Worm (Caenorhabditis elegans) whole organism, L3 larva: ENCODE data around the gene C47A4.3.

ENCODE experiments used
- R02D3.7 ChIP-seq: fragments of 150-350 bp; optimal IDR thresholded peaks from 2 replicates; lab custom pipeline; 2014; ENCODE audit warnings: missing biosample characterization, missing genetic modification characterization
- ZK546.5 ChIP-seq: sonication (generic microtip); optimal IDR thresholded peaks from 2 replicates; lab custom pipeline; 2017; ENCODE audit warnings: missing biosample characterization, missing genetic modification characterization
- aly-2 ChIP-seq: fragments of 150-350 bp; optimal IDR thresholded peaks from 2 replicates; lab custom pipeline; 2014; ENCODE audit warnings: missing biosample characterization, missing genetic modification characterization
- ama-1 ChIP-seq: fragments of 150-350 bp; optimal IDR thresholded peaks from 2 replicates; lab custom pipeline; 2018
- ceh-16 ChIP-seq: sonication (generic microtip); optimal IDR thresholded peaks from 2 replicates; lab custom pipeline; 2017; ENCODE audit warnings: missing biosample characterization, missing genetic modification characterization
- ceh-28 ChIP-seq: fragments of 150-350 bp; optimal IDR thresholded peaks from 2 replicates; lab custom pipeline; 2014; ENCODE audit warnings: missing biosample characterization, missing genetic modification reagents, missing genetic modification characterization
- ceh-82 ChIP-seq: fragments of 150-350 bp; optimal IDR thresholded peaks from 2 replicates; lab custom pipeline; 2014; ENCODE audit warnings: missing biosample characterization, missing genetic modification characterization
- ceh-9 ChIP-seq: sonication (generic microtip); optimal IDR thresholded peaks from 2 replicates; lab custom pipeline; 2018; ENCODE audit warnings: missing biosample characterization, missing genetic modification characterization
- daf-12 ChIP-seq: fragments of 150-350 bp; optimal IDR thresholded peaks from 2 replicates; lab custom pipeline; 2014; ENCODE audit warnings: missing biosample characterization, missing genetic modification reagents, missing genetic modification characterization
- egl-27 ChIP-seq: sonication (generic microtip); optimal IDR thresholded peaks from 4 replicates; lab custom pipeline; 2017; ENCODE audit warnings: missing biosample characterization, missing genetic modification reagents, missing genetic modification characterization
- egl-5 ChIP-seq: fragments of 150-350 bp; optimal IDR thresholded peaks from 2 replicates; lab custom pipeline; 2017; ENCODE audit warnings: missing biosample characterization, missing genetic modification reagents, missing genetic modification characterization, inconsistent platforms
- elt-1 ChIP-seq: fragments of 150-350 bp; optimal IDR thresholded peaks from 2 replicates; lab custom pipeline; 2014; ENCODE audit warnings: missing biosample characterization, missing genetic modification characterization
- elt-2 ChIP-seq: sonication (generic microtip); optimal IDR thresholded peaks from 2 replicates; lab custom pipeline; 2016; ENCODE audit warnings: missing genetic modification reagents, mild to moderate bottlenecking, missing genetic modification characterization, missing compliant biosample characterization
- elt-3 ChIP-seq, 3 experiments: fragments of 150-350 bp in 1 of 3; sonication (generic microtip) in 2 of 3; optimal IDR thresholded peaks; 2 replicates in 2 of 3; 4 replicates in 1 of 3; lab custom pipeline; 2014 to 2017; ENCODE audit warnings: missing biosample characterization in 3 of 3, missing genetic modification characterization in 3 of 3
- eor-1 ChIP-seq, 2 experiments: fragments of 150-350 bp; optimal IDR thresholded peaks; 2 replicates each; lab custom pipeline; 2014 to 2018; ENCODE audit warnings: missing biosample characterization in 2 of 2, missing genetic modification characterization in 2 of 2
- fkh-10 ChIP-seq: sonication (generic microtip); optimal IDR thresholded peaks from 2 replicates; lab custom pipeline; 2017; ENCODE audit warnings: missing biosample characterization, missing genetic modification reagents, missing genetic modification characterization
- fkh-2 ChIP-seq: fragments of 150-350 bp; optimal IDR thresholded peaks from 2 replicates; lab custom pipeline; 2014; ENCODE audit warnings: missing biosample characterization, missing genetic modification reagents, missing genetic modification characterization
- fos-1 ChIP-seq: fragments of 150-350 bp; optimal IDR thresholded peaks from 2 replicates; lab custom pipeline; 2014; ENCODE audit warnings: missing biosample characterization, missing genetic modification characterization
- hmg-11 ChIP-seq: sonication (generic microtip); optimal IDR thresholded peaks from 2 replicates; lab custom pipeline; 2016; ENCODE audit warnings: missing genetic modification characterization, missing compliant biosample characterization
- jun-1 ChIP-seq: fragments of 150-350 bp; optimal IDR thresholded peaks from 2 replicates; lab custom pipeline; 2014; ENCODE audit warnings: missing biosample characterization, missing genetic modification reagents, missing genetic modification characterization
- lin-15B ChIP-seq: fragments of 150-350 bp; optimal IDR thresholded peaks from 2 replicates; lab custom pipeline; 2014; ENCODE audit warnings: missing biosample characterization, missing genetic modification characterization
- lin-39 ChIP-seq: fragments of 150-350 bp; optimal IDR thresholded peaks from 2 replicates; lab custom pipeline; 2018; ENCODE audit warnings: missing biosample characterization, missing genetic modification reagents, missing genetic modification characterization
- lsy-12 ChIP-seq: sonication (generic microtip); optimal IDR thresholded peaks from 2 replicates; lab custom pipeline; 2016; ENCODE audit warnings: mild to moderate bottlenecking, missing genetic modification characterization, missing compliant biosample characterization
- mdl-1 ChIP-seq: fragments of 150-350 bp; optimal IDR thresholded peaks from 2 replicates; lab custom pipeline; 2014; ENCODE audit warnings: missing biosample characterization, missing genetic modification characterization
- mml-1 ChIP-seq: fragments of 150-350 bp; sonication (generic microtip); optimal IDR thresholded peaks from 3 replicates; lab custom pipeline; 2014; ENCODE audit warnings: missing biosample characterization, missing genetic modification characterization
- nfya-1 ChIP-seq: sonication (generic microtip); optimal IDR thresholded peaks from 2 replicates; lab custom pipeline; 2017; ENCODE audit warnings: missing genetic modification characterization, mild to moderate bottlenecking, missing compliant biosample characterization, antibody characterized with exemption, moderate library complexity; ENCODE audit not compliant: insufficient read depth
- nhr-11 ChIP-seq: fragments of 150-350 bp; optimal IDR thresholded peaks from 2 replicates; lab custom pipeline; 2014; ENCODE audit warnings: missing biosample characterization, missing genetic modification characterization
- nhr-12 ChIP-seq: fragments of 150-350 bp; optimal IDR thresholded peaks from 2 replicates; lab custom pipeline; 2014; ENCODE audit warnings: missing biosample characterization, missing genetic modification characterization
- nhr-23 ChIP-seq: fragments of 150-350 bp; optimal IDR thresholded peaks from 2 replicates; lab custom pipeline; 2014; ENCODE audit warnings: missing biosample characterization, missing genetic modification reagents, missing genetic modification characterization
- nhr-237 ChIP-seq: fragments of 150-350 bp; optimal IDR thresholded peaks from 2 replicates; lab custom pipeline; 2014; ENCODE audit warnings: missing biosample characterization, missing genetic modification characterization
- nhr-25 ChIP-seq: sonication (generic microtip); optimal IDR thresholded peaks from 2 replicates; lab custom pipeline; 2017; ENCODE audit warnings: missing biosample characterization, missing genetic modification characterization
- nhr-28 ChIP-seq: fragments of 150-350 bp; optimal IDR thresholded peaks from 2 replicates; lab custom pipeline; 2014; ENCODE audit warnings: missing biosample characterization, missing genetic modification characterization
- nhr-43 ChIP-seq: sonication (generic microtip); optimal IDR thresholded peaks from 2 replicates; lab custom pipeline; 2016; ENCODE audit warnings: mild to moderate bottlenecking, missing genetic modification characterization, missing compliant biosample characterization; ENCODE audit not compliant: poor library complexity, severe bottlenecking
- nhr-67 ChIP-seq: fragments of 150-350 bp; optimal IDR thresholded peaks from 2 replicates; lab custom pipeline; 2014; ENCODE audit warnings: missing biosample characterization, missing genetic modification characterization
- nhr-76 ChIP-seq: fragments of 150-350 bp; sonication (generic microtip); optimal IDR thresholded peaks from 5 replicates; lab custom pipeline; 2014; ENCODE audit warnings: missing biosample characterization, missing genetic modification characterization
- nhr-77 ChIP-seq: fragments of 150-350 bp; optimal IDR thresholded peaks from 2 replicates; lab custom pipeline; 2014; ENCODE audit warnings: missing biosample characterization, missing genetic modification characterization
- pha-4 ChIP-seq: fragments of 150-350 bp; optimal IDR thresholded peaks from 2 replicates; lab custom pipeline; 2014; ENCODE audit warnings: missing biosample characterization, missing genetic modification reagents, missing genetic modification characterization
- pqm-1 ChIP-seq: fragments of 150-350 bp; optimal IDR thresholded peaks from 2 replicates; lab custom pipeline; 2017; ENCODE audit warnings: missing biosample characterization, missing genetic modification characterization, inconsistent platforms
- sea-2 ChIP-seq: fragments of 150-350 bp; sonication (generic microtip); optimal IDR thresholded peaks from 4 replicates; lab custom pipeline; 2014; ENCODE audit warnings: missing biosample characterization, missing genetic modification reagents, missing genetic modification characterization
- skn-1 ChIP-seq: fragments of 150-350 bp; optimal IDR thresholded peaks from 2 replicates; lab custom pipeline; 2014; ENCODE audit warnings: missing biosample characterization, missing genetic modification characterization
- snpc-4 ChIP-seq: fragments of 150-350 bp; optimal IDR thresholded peaks from 2 replicates; lab custom pipeline; 2014; ENCODE audit warnings: missing biosample characterization, missing genetic modification characterization
- tbx-2 ChIP-seq: sonication (generic microtip); optimal IDR thresholded peaks from 2 replicates; lab custom pipeline; 2016; ENCODE audit warnings: mild to moderate bottlenecking, missing genetic modification characterization, missing compliant biosample characterization
- unc-39 ChIP-seq: sonication (generic microtip); optimal IDR thresholded peaks from 4 replicates; lab custom pipeline; 2017; ENCODE audit warnings: missing biosample characterization, missing genetic modification characterization
- unc-62 ChIP-seq: fragments of 150-350 bp; sonication (generic microtip); optimal IDR thresholded peaks from 4 replicates; lab custom pipeline; 2014; ENCODE audit warnings: missing biosample characterization, missing genetic modification reagents, missing genetic modification characterization
- zag-1 ChIP-seq: fragments of 150-350 bp; optimal IDR thresholded peaks from 2 replicates; lab custom pipeline; 2014; ENCODE audit warnings: missing biosample characterization, missing genetic modification characterization
- ztf-11 ChIP-seq: fragments of 150-350 bp; optimal IDR thresholded peaks from 2 replicates; lab custom pipeline; 2014; ENCODE audit warnings: missing biosample characterization, missing genetic modification characterization
- ztf-4 ChIP-seq: fragments of 150-350 bp; optimal IDR thresholded peaks from 2 replicates; lab custom pipeline; 2014; ENCODE audit warnings: missing biosample characterization, missing genetic modification characterization

C47A4.3 gene

DNA sequence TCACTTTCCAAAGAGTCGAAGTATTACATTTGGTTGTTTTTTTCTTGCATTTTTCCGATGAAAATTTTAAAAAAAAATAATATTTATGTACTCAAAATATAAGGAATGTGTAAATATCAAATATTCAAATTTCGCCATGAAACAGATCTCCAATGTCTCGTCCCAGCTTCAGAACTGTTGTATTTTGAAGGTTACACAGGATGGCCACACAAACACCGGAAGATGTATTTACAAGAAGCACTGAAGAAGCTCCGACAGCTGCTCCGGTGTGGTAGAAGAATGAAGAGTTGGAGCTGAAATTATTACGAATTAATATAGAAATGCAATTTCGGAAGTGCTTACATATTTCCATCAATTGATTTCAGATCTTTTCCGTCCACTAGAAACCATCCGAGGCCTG, 40.2 kb upstream of the C47A4.3 start:
- TF ChIP-seq mdl-1 (no peak), hmg-11 (tag; lab: Kevin White, UChicago) (no peak), ztf-4 (tag; lab: Kevin White, UChicago) (no peak), nhr-237 (no peak), ceh-9 (no peak), tbx-2 (tag; lab: Kevin White, UChicago) (no peak), pqm-1 (no peak), ceh-82 (tag; lab: Kevin White, UChicago) (no peak), elt-3 (tag; optimal IDR thresholded peaks at IDR 0.05; lab: Kevin White, UChicago) (no peak), elt-2 (tag; lab: Kevin White, UChicago) (no peak), ztf-11 (tag; lab: Kevin White, UChicago) (no peak), skn-1 (tag; lab: Kevin White, UChicago) (no peak), ZK546.5 (no peak), ama-1 (no peak), nhr-25 (tag; lab: Kevin White, UChicago) (no peak)

- TF ChIP-seq tbx-2 (tag; lab: Kevin White, UChicago) (no peak), nhr-237 (no peak), ceh-28 (tag; lab: Kevin White, UChicago) (no peak), eor-1 (tag; optimal IDR thresholded peaks at IDR 0.05; lab: Kevin White, UChicago) (no peak), egl-5 (no peak), ZK546.5 (no peak), R02D3.7 (no peak), fkh-2 (no peak), zag-1 (no peak), egl-27 (tag; lab: Kevin White, UChicago) (no peak), pha-4 (no peak), ztf-4 (tag; lab: Kevin White, UChicago) (no peak), aly-2 (tag; lab: Kevin White, UChicago) (no peak), nhr-43 (tag; lab: Kevin White, UChicago) (no peak), lsy-12 (tag; lab: Kevin White, UChicago) (no peak), ceh-82 (tag; lab: Kevin White, UChicago) (no peak), hmg-11 (tag; lab: Kevin White, UChicago) (no peak), ztf-11 (tag; lab: Kevin White, UChicago) (no peak)
- TF ChIP-seq, all 47 proteins: peak for 0
Observed at ce11 chrIV:13778710-13779109, 36.6 kb upstream of the C47A4.3 start, which contains the start of gene gly-10. TSS of gene gly-10 (plus strand) at chrIV:13779096.

DNA sequence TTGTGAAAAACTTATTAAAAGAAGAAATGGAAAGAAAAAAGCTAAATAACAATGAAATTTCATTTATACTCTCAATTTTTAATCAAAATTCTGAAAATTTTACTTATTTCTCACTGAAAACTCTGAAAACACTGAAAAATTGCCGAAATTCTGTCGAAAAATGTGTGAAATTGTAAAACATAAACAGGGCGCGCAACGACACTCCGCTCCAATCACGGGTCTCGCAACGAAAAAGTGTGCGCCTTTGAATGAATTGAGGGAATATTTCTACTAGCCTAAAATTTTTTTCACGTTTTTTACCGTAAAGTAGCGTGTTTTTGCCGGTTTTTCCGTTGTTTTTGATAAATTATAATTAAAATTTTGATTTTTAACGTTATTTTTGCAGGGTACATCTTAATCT, 35.3 kb upstream of the C47A4.3 start, which contains the start of gene rpl-18:
Gene rpl-18, plus strand, starts transcription at position 386 of the 400 bp plus-strand sequence.
- no peak for TF ChIP-seq nhr-76 (tag; lab: Kevin White, UChicago)
- peak; percentile 85 for TF ChIP-seq lin-39 (tag; lab: Kevin White, UChicago)
- TF ChIP-seq ztf-11 (tag; lab: Kevin White, UChicago): no peak
- peak; percentile 73 for TF ChIP-seq nhr-25 (tag; lab: Kevin White, UChicago)
- TF ChIP-seq nhr-11 (tag; lab: Kevin White, UChicago): no peak
- no peak for TF ChIP-seq sea-2 (GFP tag; lab: Kevin White, UChicago)
- no peak for TF ChIP-seq elt-1 (tag; lab: Kevin White, UChicago)
- no peak for TF ChIP-seq mdl-1
- peak; percentile 78 for TF ChIP-seq snpc-4 (tag; lab: Kevin White, UChicago)
- peak; percentile 37 for TF ChIP-seq elt-2 (tag; lab: Kevin White, UChicago)
- TF ChIP-seq daf-12: no peak
- no peak for TF ChIP-seq unc-62 (GFP tag; lab: Kevin White, UChicago)
- no peak for TF ChIP-seq skn-1 (tag; lab: Kevin White, UChicago)
- no peak for TF ChIP-seq unc-39 (tag; lab: Kevin White, UChicago)
- peak; percentile 89 for TF ChIP-seq nfya-1 (tag; lab: Kevin White, UChicago)
- TF ChIP-seq fos-1 (tag; lab: Kevin White, UChicago): no peak
- TF ChIP-seq R02D3.7: peak; percentile 27
- TF ChIP-seq nhr-23 (tag; lab: Kevin White, UChicago): peak; percentile 80
- no peak for TF ChIP-seq ceh-82 (tag; lab: Kevin White, UChicago)
- TF ChIP-seq ceh-16 (tag; lab: Kevin White, UChicago): no peak
- TF ChIP-seq ama-1: no peak
- no peak for TF ChIP-seq aly-2 (tag; lab: Kevin White, UChicago)
- TF ChIP-seq nhr-43 (tag; lab: Kevin White, UChicago): no peak
- TF ChIP-seq lsy-12 (tag; lab: Kevin White, UChicago): no peak
- no peak for TF ChIP-seq fkh-2
- TF ChIP-seq zag-1: no peak
- no peak for TF ChIP-seq ceh-9
- no peak for TF ChIP-seq mml-1 (tag; lab: Kevin White, UChicago)
- TF ChIP-seq ceh-28 (tag; lab: Kevin White, UChicago): peak; percentile 6
- no peak for TF ChIP-seq fkh-10 (GFP tag; lab: Kevin White, UChicago)
- peak; percentile 48 for TF ChIP-seq hmg-11 (tag; lab: Kevin White, UChicago)
- no peak for TF ChIP-seq nhr-12
- TF ChIP-seq ztf-4 (tag; lab: Kevin White, UChicago): no peak
- peak; percentile 65 for TF ChIP-seq egl-5
- no peak for TF ChIP-seq nhr-67
- TF ChIP-seq ZK546.5: no peak
- TF ChIP-seq nhr-77 (tag; lab: Kevin White, UChicago): no peak
- peak; percentile 99 for TF ChIP-seq lin-15B (tag; lab: Kevin White, UChicago)
- TF ChIP-seq elt-3 (tag; optimal IDR thresholded peaks at IDR 0.05; lab: Kevin White, UChicago): no peak
- TF ChIP-seq eor-1 (tag; optimal IDR thresholded peaks at IDR 0.05; lab: Kevin White, UChicago): no peak
- no peak for TF ChIP-seq tbx-2 (tag; lab: Kevin White, UChicago)
- TF ChIP-seq jun-1: no peak
- TF ChIP-seq nhr-28 (tag; lab: Kevin White, UChicago): no peak
- TF ChIP-seq egl-27 (tag; lab: Kevin White, UChicago): no peak
